Fruit fly (Drosophila melanogaster) whole organism, prepupa: ENCODE measurements around the gene Phf5a.

Experiments
- Blimp-1 ChIP-seq: fragments of 200-800 bp; sonication (Bioruptor generic); optimal IDR thresholded peaks from 3 replicates; lab custom pipeline; 2017; ENCODE audit warnings: missing biosample characterization, missing genetic modification characterization, mild to moderate bottlenecking, moderate library complexity, missing genetic modification reagents
- CG10631 ChIP-seq: fragments of 200-800 bp; sonication (Bioruptor generic); optimal IDR thresholded peaks from 2 replicates; lab custom pipeline; 2016; ENCODE audit warnings: missing biosample characterization, missing genetic modification characterization
- CG15336 ChIP-seq: fragments of 200-800 bp; sonication (Bioruptor generic); IDR thresholded peaks from 2 replicates; pipeline ENCODE4 v1.3.6; 2022; ENCODE audit warnings: missing biosample characterization, missing genetic modification characterization
- CG1621 ChIP-seq: fragments of 200-800 bp; sonication (Bioruptor generic); optimal IDR thresholded peaks from 3 replicates; lab custom pipeline; 2018; ENCODE audit warnings: missing biosample characterization, mild to moderate bottlenecking, missing genetic modification characterization
- CG16779 ChIP-seq: fragments of 200-800 bp; sonication (Bioruptor generic); optimal IDR thresholded peaks from 3 replicates; lab custom pipeline; 2017; ENCODE audit warnings: missing biosample characterization, mild to moderate bottlenecking, missing genetic modification characterization
- CG3032 ChIP-seq: fragments of 200-800 bp; optimal IDR thresholded peaks from 2 replicates; lab custom pipeline; 2019; ENCODE audit warnings: missing biosample characterization, mild to moderate bottlenecking, missing genetic modification characterization, moderate library complexity
- CG31627 ChIP-seq: fragments of 200-800 bp; sonication (Bioruptor generic); optimal IDR thresholded peaks from 3 replicates; lab custom pipeline; 2016; ENCODE audit warnings: missing biosample characterization, missing genetic modification characterization
- CG32006 ChIP-seq: fragments of 200-800 bp; sonication (Bioruptor generic); optimal IDR thresholded peaks from 3 replicates; lab custom pipeline; 2017; ENCODE audit warnings: missing biosample characterization, mild to moderate bottlenecking, missing genetic modification characterization
- CG34406 ChIP-seq: fragments of 200-800 bp; sonication (Bioruptor generic); optimal IDR thresholded peaks from 3 replicates; lab custom pipeline; 2016; ENCODE audit warnings: missing biosample characterization, missing genetic modification characterization
- CG3919 ChIP-seq: fragments of 200-800 bp; sonication (Bioruptor generic); optimal IDR thresholded peaks from 3 replicates; lab custom pipeline; 2016; ENCODE audit warnings: missing biosample characterization, missing genetic modification characterization
- CG4318 ChIP-seq: fragments of 200-800 bp; sonication (Bioruptor generic); optimal IDR thresholded peaks from 3 replicates; lab custom pipeline; 2017; ENCODE audit warnings: missing biosample characterization, mild to moderate bottlenecking, missing genetic modification characterization
- CG6163 ChIP-seq: fragments of 200-800 bp; sonication (Bioruptor generic); IDR thresholded peaks from 3 replicates; pipeline ENCODE4 v1.3.6; 2022; ENCODE audit warnings: missing biosample characterization, missing genetic modification characterization
- CG6276 ChIP-seq: fragments of 200-800 bp; sonication (Bioruptor generic); optimal IDR thresholded peaks from 2 replicates; lab custom pipeline; 2017; ENCODE audit warnings: missing biosample characterization, mild to moderate bottlenecking, missing genetic modification characterization
- CG6792 ChIP-seq: fragments of 200-800 bp; sonication (Bioruptor generic); optimal IDR thresholded peaks from 3 replicates; lab custom pipeline; 2016; ENCODE audit warnings: missing biosample characterization, missing genetic modification characterization
- CG6808 ChIP-seq: fragments of 200-800 bp; sonication (Bioruptor generic); optimal IDR thresholded peaks from 3 replicates; lab custom pipeline; 2017; ENCODE audit warnings: missing biosample characterization, missing genetic modification characterization, mild to moderate bottlenecking, moderate library complexity, missing genetic modification reagents
- CG6854 ChIP-seq: fragments of 200-800 bp; sonication (Bioruptor generic); optimal IDR thresholded peaks from 2 replicates; lab custom pipeline; 2017; ENCODE audit warnings: missing biosample characterization, mild to moderate bottlenecking, missing genetic modification characterization
- CG8319 ChIP-seq: fragments of 200-800 bp; sonication (Bioruptor generic); optimal IDR thresholded peaks from 3 replicates; lab custom pipeline; 2016; ENCODE audit warnings: missing biosample characterization, missing genetic modification characterization
- CG8632 ChIP-seq: fragments of 200-800 bp; sonication (Bioruptor generic); optimal IDR thresholded peaks from 3 replicates; lab custom pipeline; 2016; ENCODE audit warnings: missing biosample characterization, missing genetic modification characterization
- CG9139 ChIP-seq: fragments of 200-800 bp; sonication (Bioruptor generic); optimal IDR thresholded peaks from 3 replicates; lab custom pipeline; 2017; ENCODE audit warnings: missing biosample characterization, mild to moderate bottlenecking, missing genetic modification characterization
- Eip75B ChIP-seq: fragments of 200-800 bp; sonication (Bioruptor generic); optimal IDR thresholded peaks from 3 replicates; lab custom pipeline; 2016; ENCODE audit warnings: missing biosample characterization, missing genetic modification characterization
- Eip78C ChIP-seq: fragments of 200-800 bp; sonication (Bioruptor generic); peaks from one replicate; lab custom pipeline; 2016; ENCODE audit warnings: missing biosample characterization, missing genetic modification characterization
- Eip93F ChIP-seq: fragments of 200-800 bp; sonication (Bioruptor generic); optimal IDR thresholded peaks from 2 replicates; lab custom pipeline; 2016; ENCODE audit warnings: missing biosample characterization, mild to moderate bottlenecking, missing genetic modification characterization
- Ets21C ChIP-seq: fragments of 200-800 bp; sonication (Bioruptor generic); optimal IDR thresholded peaks from 3 replicates; lab custom pipeline; 2016; ENCODE audit warnings: missing biosample characterization, missing genetic modification characterization
- Gug ChIP-seq: fragments of 200-800 bp; sonication (Bioruptor generic); IDR thresholded peaks from 2 replicates; pipeline ENCODE4 v1.3.6; 2022; ENCODE audit warnings: missing biosample characterization, missing genetic modification characterization
- Hr38 ChIP-seq: sonication (Bioruptor generic); optimal IDR thresholded peaks from 2 replicates; lab custom pipeline; 2016; ENCODE audit warnings: missing biosample characterization, missing genetic modification characterization
- Hr4 ChIP-seq: fragments of 200-800 bp; sonication (Bioruptor generic); optimal IDR thresholded peaks from 3 replicates; lab custom pipeline; 2016; ENCODE audit warnings: missing biosample characterization, missing genetic modification characterization
- Lpt ChIP-seq: fragments of 200-800 bp; sonication (Bioruptor generic); optimal IDR thresholded peaks from 3 replicates; lab custom pipeline; 2016; ENCODE audit warnings: missing biosample characterization, missing genetic modification characterization
- Met ChIP-seq: fragments of 200-800 bp; sonication (Bioruptor generic); optimal IDR thresholded peaks from 3 replicates; lab custom pipeline; 2016; ENCODE audit warnings: missing biosample characterization, missing genetic modification characterization
- OdsH ChIP-seq: fragments of 200-800 bp; sonication (Bioruptor generic); optimal IDR thresholded peaks from 3 replicates; lab custom pipeline; 2016; ENCODE audit warnings: missing biosample characterization, missing genetic modification characterization
- Smox ChIP-seq: fragments of 200-800 bp; sonication (Bioruptor generic); optimal IDR thresholded peaks from 3 replicates; lab custom pipeline; 2016; ENCODE audit warnings: missing biosample characterization, missing genetic modification characterization
- Sox102F ChIP-seq: fragments of 200-800 bp; sonication (Bioruptor generic); optimal IDR thresholded peaks from 2 replicates; lab custom pipeline; 2016; ENCODE audit warnings: missing biosample characterization, mild to moderate bottlenecking, missing genetic modification characterization
- Sox14 ChIP-seq: fragments of 200-800 bp; sonication (Bioruptor generic); optimal IDR thresholded peaks from 3 replicates; lab custom pipeline; 2016; ENCODE audit warnings: missing biosample characterization, missing genetic modification characterization
- achi ChIP-seq: fragments of 200-800 bp; sonication (Bioruptor generic); optimal IDR thresholded peaks from 3 replicates; lab custom pipeline; 2016; ENCODE audit warnings: missing biosample characterization, missing genetic modification characterization
- acj6 ChIP-seq: fragments of 200-800 bp; sonication (Bioruptor generic); optimal IDR thresholded peaks from 3 replicates; lab custom pipeline; 2016; ENCODE audit warnings: missing biosample characterization, missing genetic modification characterization
- cyc ChIP-seq: fragments of 200-800 bp; sonication (Bioruptor generic); optimal IDR thresholded peaks from 3 replicates; lab custom pipeline; 2016; ENCODE audit warnings: missing biosample characterization, missing genetic modification characterization
- dac ChIP-seq: fragments of 200-800 bp; sonication (Bioruptor generic); optimal IDR thresholded peaks from 2 replicates; lab custom pipeline; 2017; ENCODE audit warnings: missing biosample characterization, mild to moderate bottlenecking, missing genetic modification characterization
- dsx ChIP-seq: fragments of 200-800 bp; optimal IDR thresholded peaks from 3 replicates; lab custom pipeline; 2019; ENCODE audit warnings: missing biosample characterization, mild to moderate bottlenecking, missing genetic modification characterization, moderate library complexity; ENCODE audit not compliant: poor library complexity, severe bottlenecking
- eg ChIP-seq: fragments of 200-800 bp; sonication (Bioruptor generic); IDR thresholded peaks from 3 replicates; pipeline ENCODE4 v1.3.6; 2022; ENCODE audit warnings: missing biosample characterization, missing genetic modification characterization
- esn ChIP-seq: fragments of 200-800 bp; sonication (Bioruptor generic); optimal IDR thresholded peaks from 2 replicates; lab custom pipeline; 2016; ENCODE audit warnings: missing biosample characterization, mild to moderate bottlenecking, missing genetic modification characterization, moderate library complexity
- fd59A ChIP-seq: fragments of 200-800 bp; sonication (Bioruptor generic); optimal IDR thresholded peaks from 2 replicates; lab custom pipeline; 2017; ENCODE audit warnings: missing biosample characterization, mild to moderate bottlenecking, missing genetic modification characterization, missing genetic modification reagents
- fkh ChIP-seq: fragments of 200-800 bp; sonication (Bioruptor generic); optimal IDR thresholded peaks from 3 replicates; lab custom pipeline; 2017; ENCODE audit warnings: missing biosample characterization, mild to moderate bottlenecking, missing genetic modification characterization, moderate library complexity
- net ChIP-seq: fragments of 200-800 bp; sonication (Bioruptor generic); optimal IDR thresholded peaks from 3 replicates; lab custom pipeline; 2016; ENCODE audit warnings: missing biosample characterization, missing genetic modification characterization
- pdm3 ChIP-seq: fragments of 200-800 bp; sonication (Bioruptor generic); optimal IDR thresholded peaks from 3 replicates; lab custom pipeline; 2016; ENCODE audit warnings: missing biosample characterization, missing genetic modification characterization
- salr ChIP-seq, 2 experiments: fragments of 200-800 bp; sonication (Bioruptor generic); optimal IDR thresholded peaks; 3 replicates each; lab custom pipeline; 2016 to 2018; ENCODE audit warnings: missing biosample characterization in 2 of 2, missing genetic modification characterization in 2 of 2, mild to moderate bottlenecking in 1 of 2
- spab ChIP-seq: fragments of 200-800 bp; sonication (Bioruptor generic); optimal IDR thresholded peaks from 2 replicates; lab custom pipeline; 2017; ENCODE audit warnings: missing biosample characterization, mild to moderate bottlenecking, missing genetic modification characterization, missing genetic modification reagents
- ss ChIP-seq, 2 experiments: fragments of 200-800 bp; sonication (Bioruptor generic); optimal IDR thresholded peaks; 2 replicates in 1 of 2; 3 replicates in 1 of 2; lab custom pipeline; 2017 to 2018; ENCODE audit warnings: mild to moderate bottlenecking in 2 of 2, missing biosample characterization in 2 of 2, missing genetic modification characterization in 2 of 2, moderate library complexity in 1 of 2
- svp ChIP-seq: fragments of 200-800 bp; sonication (Bioruptor generic); peaks from one replicate; lab custom pipeline; 2016; ENCODE audit warnings: missing biosample characterization, missing genetic modification characterization
- vri ChIP-seq: fragments of 200-800 bp; sonication (Bioruptor generic); optimal IDR thresholded peaks from 3 replicates; lab custom pipeline; 2016; ENCODE audit warnings: missing biosample characterization, mild to moderate bottlenecking, missing genetic modification characterization

Gene Phf5a

dm6 chr2L:6496753-6497152, 6.1 kb upstream of the Phf5a start, which contains the start of gene CG9550:
Gene CG9550 (plus strand): TSS chr2L:6497053.
- TF ChIP-seq Hr4 (no peak), Gug (GFP tag; lab: Robert Waterston, UW) (no peak), CG8319 (GFP tag; lab: Kevin White, UChicago) (no peak), CG6792 (GFP tag; lab: Kevin White, UChicago) (no peak), Eip93F (GFP tag; lab: Kevin White, UChicago) (no peak), Eip75B (GFP tag; lab: Kevin White, UChicago) (no peak), CG6276 (GFP tag; lab: Kevin White, UChicago) (no peak), Met (no peak), CG1621 (tag; lab: Kevin White, UChicago) (no peak), CG34406 (GFP tag; lab: Kevin White, UChicago) (no peak), CG8632 (GFP tag; lab: Kevin White, UChicago) (no peak), salr (GFP tag; optimal IDR thresholded peaks at IDR 0.05; lab: Kevin White, UChicago) (no peak)

DNA sequence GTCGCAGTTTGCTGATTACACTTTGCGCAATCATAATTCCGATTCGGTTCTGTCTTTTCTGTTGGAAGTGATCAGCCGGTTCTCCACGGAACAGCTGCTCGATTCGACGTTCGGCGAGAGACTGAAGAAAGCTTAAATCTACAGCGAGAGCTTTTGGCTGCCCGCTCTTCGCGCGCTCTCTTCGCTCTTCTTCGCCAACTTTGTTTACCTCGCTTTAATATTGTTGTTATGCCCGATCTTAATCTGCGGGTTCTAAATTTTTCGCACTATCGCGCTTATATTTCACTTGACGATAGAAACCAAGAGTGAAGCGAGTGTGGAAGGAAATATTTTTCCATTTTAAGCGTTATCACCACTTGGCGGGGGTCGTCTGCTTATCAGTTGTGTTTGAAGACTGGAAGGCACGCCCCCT, 3.8 kb upstream of the Phf5a start, which contains the start of gene CG9547:
CG9547 (minus strand) TSS at position 128 of the 412 bp plus-strand sequence.
- peak; percentile 30 for TF ChIP-seq CG3919 (GFP tag; lab: Kevin White, UChicago)
- TF ChIP-seq ss (GFP tag; optimal IDR thresholded peaks at IDR 0.05; lab: Kevin White, UChicago): no peak
- no peak for TF ChIP-seq spab (GFP tag; lab: Kevin White, UChicago)
- TF ChIP-seq cyc (GFP tag; lab: Kevin White, UChicago): no peak
- no peak for TF ChIP-seq CG3032
- TF ChIP-seq achi (GFP tag; lab: Kevin White, UChicago): no peak
- peak; percentile 80 for TF ChIP-seq fkh
- TF ChIP-seq dac (GFP tag; lab: Kevin White, UChicago): no peak
- TF ChIP-seq CG10631 (GFP tag; lab: Kevin White, UChicago): no peak
- peak; percentile 58; the same call in 2 of the 3 replicates for TF ChIP-seq eg (GFP tag; lab: Robert Waterston, UW)
- peak; percentile 88 for TF ChIP-seq svp (GFP tag; lab: Kevin White, UChicago)
- peak; percentile 53 for TF ChIP-seq Eip78C (GFP tag; lab: Kevin White, UChicago)
- TF ChIP-seq pdm3 (GFP tag; lab: Kevin White, UChicago): no peak
- no peak for TF ChIP-seq CG4318 (GFP tag; lab: Kevin White, UChicago)
- TF ChIP-seq CG32006 (GFP tag; lab: Kevin White, UChicago): no peak
- no peak for TF ChIP-seq Smox (GFP tag; lab: Kevin White, UChicago)
- TF ChIP-seq Blimp-1 (GFP tag; lab: Kevin White, UChicago): no peak
- no peak for TF ChIP-seq acj6 (GFP tag; lab: Kevin White, UChicago)
- peak; percentile 17; the same call in 1 of the 2 replicates for TF ChIP-seq CG15336 (GFP tag; lab: Robert Waterston, UW)
- TF ChIP-seq CG6854: peak; percentile 58
- TF ChIP-seq dsx (GFP tag; lab: Kevin White, UChicago): peak; percentile 80
- no peak for TF ChIP-seq Ets21C (GFP tag; lab: Kevin White, UChicago)
- no peak for TF ChIP-seq CG8632 (GFP tag; lab: Kevin White, UChicago)
- no peak for TF ChIP-seq Sox102F (GFP tag; lab: Kevin White, UChicago)
- no peak for TF ChIP-seq CG1621 (tag; lab: Kevin White, UChicago)
- peak; percentile 52 for TF ChIP-seq vri
- no peak for TF ChIP-seq Eip75B (GFP tag; lab: Kevin White, UChicago)
- peak; percentile 14 for TF ChIP-seq Sox14 (GFP tag; lab: Kevin White, UChicago)
- no peak for TF ChIP-seq Hr4
- TF ChIP-seq esn (GFP tag; lab: Kevin White, UChicago): peak; percentile 17
- no peak for TF ChIP-seq CG6792 (GFP tag; lab: Kevin White, UChicago)
- TF ChIP-seq Eip93F (GFP tag; lab: Kevin White, UChicago): no peak
- no peak for TF ChIP-seq CG9139 (GFP tag; lab: Kevin White, UChicago)
- no peak for TF ChIP-seq CG34406 (GFP tag; lab: Kevin White, UChicago)
- TF ChIP-seq salr (GFP tag; optimal IDR thresholded peaks at IDR 0.05; lab: Kevin White, UChicago): no peak
- TF ChIP-seq fd59A (GFP tag; lab: Kevin White, UChicago): no peak
- no peak for TF ChIP-seq Hr38 (GFP tag; lab: Kevin White, UChicago)
- TF ChIP-seq CG8319 (GFP tag; lab: Kevin White, UChicago): no peak
- TF ChIP-seq CG16779: no peak
- no peak for TF ChIP-seq CG6808 (GFP tag; lab: Kevin White, UChicago)
- no peak for TF ChIP-seq OdsH (GFP tag; lab: Kevin White, UChicago)
- TF ChIP-seq Lpt (GFP tag; lab: Kevin White, UChicago): no peak
- TF ChIP-seq CG6163: peak; percentile 53
- TF ChIP-seq CG31627: no peak
- TF ChIP-seq net: peak; percentile 11
- TF ChIP-seq CG6276 (GFP tag; lab: Kevin White, UChicago): no peak
